Worm (Caenorhabditis elegans) whole organism, young adult: Measurements from ENCODE around the gene C31C9.7.

Experiments
- B0019.2 ChIP-seq: fragments of 200-800 bp; sonication (Bioruptor generic); conservative IDR thresholded peaks from 2 replicates; pipeline ENCODE4 v1.3.6; 2022; ENCODE audit warnings: missing genetic modification reagents, missing genetic modification characterization, missing compliant biosample characterization
- B0336.3 ChIP-seq: fragments of 200-800 bp; sonication (Bioruptor generic); IDR thresholded peaks from 2 replicates; pipeline ENCODE4 v1.3.6; 2022; ENCODE audit warnings: missing genetic modification characterization, missing compliant biosample characterization
- D2030.7 ChIP-seq: fragments of 200-800 bp; sonication (Bioruptor generic); IDR thresholded peaks from 2 replicates; pipeline ENCODE4 v1.3.6; 2022; ENCODE audit warnings: missing genetic modification reagents, missing genetic modification characterization, missing compliant biosample characterization
- F22D6.2 ChIP-seq: sonication (generic microtip); optimal IDR thresholded peaks from 2 replicates; lab custom pipeline; 2016; ENCODE audit warnings: mild to moderate bottlenecking, missing genetic modification characterization, missing compliant biosample characterization
- F33H1.4 ChIP-seq: fragments of 200-800 bp; sonication (Bioruptor generic); IDR thresholded peaks from 2 replicates; pipeline ENCODE4 v1.3.6; 2022; ENCODE audit warnings: missing genetic modification reagents, missing genetic modification characterization, missing compliant biosample characterization
- F52B5.7 ChIP-seq: sonication (generic microtip); optimal IDR thresholded peaks from 2 replicates; lab custom pipeline; 2016; ENCODE audit warnings: mild to moderate bottlenecking, missing genetic modification characterization, missing compliant biosample characterization
- Y79H2A.3 ChIP-seq: fragments of 200-800 bp; sonication (Bioruptor generic); conservative IDR thresholded peaks from 2 replicates; pipeline ENCODE4 v1.3.6; 2022; ENCODE audit warnings: missing genetic modification reagents, missing genetic modification characterization, missing compliant biosample characterization
- ama-1 ChIP-seq, 3 experiments: fragments of 150-350 bp in 1 of 3; sonication (generic microtip) in 2 of 3; optimal IDR thresholded peaks; 2 replicates each; lab custom pipeline; 2014 to 2018; ENCODE audit warnings: missing biosample characterization in 2 of 3, missing genetic modification characterization in 2 of 3, missing genetic modification reagents in 2 of 3
- aptf-3 ChIP-seq: fragments of 200-800 bp; sonication (Bioruptor generic); IDR thresholded peaks from 2 replicates; pipeline ENCODE4 v1.3.6; 2022; ENCODE audit warnings: missing genetic modification characterization, missing compliant biosample characterization
- athp-1 ChIP-seq: sonication (generic microtip); optimal IDR thresholded peaks from 2 replicates; lab custom pipeline; 2017; ENCODE audit warnings: mild to moderate bottlenecking, missing genetic modification characterization, missing compliant biosample characterization
- attf-3 ChIP-seq: fragments of 200-800 bp; sonication (Bioruptor generic); conservative IDR thresholded peaks from 2 replicates; pipeline ENCODE4 v1.3.6; 2022; ENCODE audit warnings: missing genetic modification reagents, missing genetic modification characterization, missing compliant biosample characterization
- cebp-2 ChIP-seq: fragments of 200-800 bp; sonication (Bioruptor generic); IDR thresholded peaks from 2 replicates; pipeline ENCODE4 v1.3.6; 2022; ENCODE audit warnings: missing genetic modification characterization, missing compliant biosample characterization
- ceh-91 ChIP-seq: fragments of 200-800 bp; sonication (Bioruptor generic); IDR thresholded peaks from 2 replicates; pipeline ENCODE4 v1.3.6; 2022; ENCODE audit warnings: missing genetic modification reagents, missing genetic modification characterization, missing compliant biosample characterization
- dox-1 ChIP-seq: fragments of 200-800 bp; sonication (Bioruptor generic); IDR thresholded peaks from 2 replicates; pipeline ENCODE4 v1.3.6; 2022; ENCODE audit warnings: missing genetic modification reagents, missing genetic modification characterization, missing compliant biosample characterization
- efl-1 ChIP-seq: fragments of 150-350 bp; optimal IDR thresholded peaks from 2 replicates; lab custom pipeline; 2014; ENCODE audit warnings: missing biosample characterization, missing genetic modification reagents, missing genetic modification characterization
- egl-18 ChIP-seq: fragments of 200-800 bp; sonication (Bioruptor generic); IDR thresholded peaks from 2 replicates; pipeline ENCODE4 v1.3.6; 2022; ENCODE audit warnings: missing genetic modification reagents, missing genetic modification characterization, missing compliant biosample characterization
- egl-44 ChIP-seq: fragments of 200-800 bp; sonication (Bioruptor generic); IDR thresholded peaks from 2 replicates; pipeline ENCODE4 v1.3.6; 2022; ENCODE audit warnings: missing genetic modification reagents, missing genetic modification characterization, missing compliant biosample characterization
- egrh-3 ChIP-seq: fragments of 200-800 bp; sonication (Bioruptor generic); IDR thresholded peaks from 2 replicates; pipeline ENCODE4 v1.3.6; 2022; ENCODE audit warnings: missing genetic modification reagents, missing genetic modification characterization, missing compliant biosample characterization
- ekl-4 ChIP-seq: fragments of 200-800 bp; sonication (Bioruptor generic); IDR thresholded peaks from 2 replicates; pipeline ENCODE4 v1.3.6; 2022; ENCODE audit warnings: missing genetic modification reagents, missing genetic modification characterization, missing compliant biosample characterization
- fkh-3 ChIP-seq: sonication (generic microtip); optimal IDR thresholded peaks from 2 replicates; lab custom pipeline; 2016; ENCODE audit warnings: mild to moderate bottlenecking, missing genetic modification characterization, missing compliant biosample characterization
- hlh-12 ChIP-seq: sonication (generic microtip); optimal IDR thresholded peaks from 2 replicates; lab custom pipeline; 2016; ENCODE audit warnings: missing genetic modification characterization, missing compliant biosample characterization
- lin-26 ChIP-seq: fragments of 200-800 bp; sonication (Bioruptor generic); IDR thresholded peaks from 2 replicates; pipeline ENCODE4 v1.3.6; 2022; ENCODE audit warnings: missing genetic modification reagents, missing genetic modification characterization, missing compliant biosample characterization
- lin-35 ChIP-seq, 3 experiments: fragments of 150-350 bp in 2 of 3; sonication (generic microtip) in 1 of 3; optimal IDR thresholded peaks; 2 replicates each; lab custom pipeline; 2014 to 2018; ENCODE audit warnings: missing biosample characterization in 3 of 3, missing genetic modification characterization in 3 of 3, missing genetic modification reagents in 3 of 3
- lin-40 ChIP-seq: sonication (generic microtip); optimal IDR thresholded peaks from 2 replicates; lab custom pipeline; 2016; ENCODE audit warnings: missing genetic modification characterization, mild to moderate bottlenecking, missing compliant biosample characterization, missing genotype, missing genetic modification reagents
- madf-10 ChIP-seq: sonication (generic microtip); optimal IDR thresholded peaks from 2 replicates; lab custom pipeline; 2016; ENCODE audit warnings: mild to moderate bottlenecking, missing genetic modification characterization, missing compliant biosample characterization
- madf-6 ChIP-seq: fragments of 200-800 bp; sonication (Bioruptor generic); IDR thresholded peaks from 2 replicates; pipeline ENCODE4 v1.3.6; 2022; ENCODE audit warnings: missing genetic modification reagents, missing genetic modification characterization, missing compliant biosample characterization
- madf-8 ChIP-seq: fragments of 200-800 bp; sonication (Bioruptor generic); conservative IDR thresholded peaks from 2 replicates; pipeline ENCODE4 v1.3.6; 2022; ENCODE audit warnings: missing genetic modification reagents, missing genetic modification characterization, missing compliant biosample characterization
- mcd-1 ChIP-seq: fragments of 200-800 bp; sonication (Bioruptor generic); IDR thresholded peaks from 2 replicates; pipeline ENCODE4 v1.3.6; 2022; ENCODE audit warnings: missing genetic modification reagents, missing genetic modification characterization, missing compliant biosample characterization
- mes-4 ChIP-seq: sonication (generic microtip); optimal IDR thresholded peaks from 2 replicates; lab custom pipeline; 2016; ENCODE audit warnings: missing genotype, missing genetic modification characterization, missing compliant biosample characterization
- nhr-80 ChIP-seq: sonication (generic microtip); optimal IDR thresholded peaks from 2 replicates; lab custom pipeline; 2016; ENCODE audit warnings: missing genetic modification characterization, missing compliant biosample characterization
- pbrm-1 ChIP-seq: fragments of 200-800 bp; sonication (Bioruptor generic); IDR thresholded peaks from 2 replicates; pipeline ENCODE4 v1.3.6; 2022; ENCODE audit warnings: missing genetic modification reagents, missing genetic modification characterization, missing compliant biosample characterization
- rec-8 ChIP-seq, 2 experiments: sonication (generic microtip); optimal IDR thresholded peaks; 2 replicates each; lab custom pipeline; 2016; ENCODE audit warnings: mild to moderate bottlenecking in 2 of 2, missing genetic modification characterization in 2 of 2, missing genetic modification reagents in 2 of 2, missing genotype in 2 of 2, missing biosample characterization in 1 of 2, missing compliant biosample characterization in 1 of 2, moderate library complexity in 1 of 2
- rpc-1 ChIP-seq, 2 experiments: fragments of 150-350 bp in 1 of 2; sonication (generic microtip) in 1 of 2; optimal IDR thresholded peaks; 2 replicates each; lab custom pipeline; 2014 to 2018; ENCODE audit warnings: missing biosample characterization in 1 of 2, missing genetic modification characterization in 1 of 2, missing genetic modification reagents in 1 of 2, missing genotype in 1 of 2
- somi-1 ChIP-seq: fragments of 200-800 bp; sonication (Bioruptor generic); optimal IDR thresholded peaks from 2 replicates; lab custom pipeline; 2018; ENCODE audit warnings: mild to moderate bottlenecking, missing genetic modification characterization, missing compliant biosample characterization
- tbp1 ChIP-seq: fragments of 200-800 bp; sonication (Bioruptor generic); optimal IDR thresholded peaks from 2 replicates; lab custom pipeline; 2018; ENCODE audit warnings: mild to moderate bottlenecking, missing genetic modification characterization, missing compliant biosample characterization
- zfh-2 ChIP-seq: fragments of 200-800 bp; sonication (Bioruptor generic); conservative IDR thresholded peaks from 2 replicates; pipeline ENCODE4 v1.3.6; 2022; ENCODE audit warnings: missing genetic modification reagents, missing genetic modification characterization, missing compliant biosample characterization
- ztf-18 ChIP-seq: sonication (generic microtip); optimal IDR thresholded peaks from 2 replicates; lab custom pipeline; 2016; ENCODE audit warnings: missing genotype, mild to moderate bottlenecking, missing genetic modification characterization, missing compliant biosample characterization
- ztf-6 ChIP-seq: fragments of 200-800 bp; sonication (Bioruptor generic); IDR thresholded peaks from 2 replicates; pipeline ENCODE4 v1.3.6; 2022; ENCODE audit warnings: missing genetic modification reagents, missing genetic modification characterization, missing compliant biosample characterization

The C31C9.7 gene

DNA sequence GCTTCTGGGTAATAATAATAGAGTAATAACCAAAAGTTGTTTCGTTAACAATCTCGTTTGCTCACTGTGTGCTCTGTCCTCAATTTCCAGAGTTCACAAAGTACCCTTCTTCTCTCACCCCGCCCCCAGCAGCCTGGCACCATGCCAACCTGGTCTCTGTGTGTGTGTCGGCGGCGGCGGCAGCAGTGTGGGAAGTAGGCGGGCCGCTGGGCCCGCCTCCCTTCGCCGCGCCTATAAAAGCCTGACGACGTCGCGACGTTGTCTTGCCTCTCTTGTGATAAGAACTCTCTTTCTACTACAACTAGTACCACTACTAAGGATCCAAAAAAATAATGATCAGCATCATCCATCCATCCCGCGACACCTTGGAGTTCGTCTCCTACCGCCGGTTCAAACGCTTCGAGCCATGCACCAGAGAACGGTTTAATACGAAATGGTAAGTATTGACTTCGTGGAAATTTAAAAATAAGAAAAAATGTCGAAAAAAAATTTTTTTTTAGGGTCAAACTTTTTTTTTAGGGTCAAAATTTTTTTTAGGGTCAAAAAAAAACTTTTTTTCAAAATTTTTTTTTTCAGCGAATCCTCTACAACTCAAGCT is at the start of gene C31C9.7:
C31C9.7 (plus strand) TSS at position 261 of the 598 bp plus-strand sequence.
- TF ChIP-seq aptf-3 (no peak), efl-1 (GFP tag; lab: Kevin White, UChicago) (no peak), Y79H2A.3 (GFP tag; lab: Robert Waterston, UW) (no peak), lin-40 (tag; lab: Kevin White, UChicago) (no peak), zfh-2 (GFP tag; lab: Robert Waterston, UW) (peak; percentile 86), somi-1 (GFP tag; lab: Kevin White, UChicago) (no peak), madf-10 (tag; lab: Kevin White, UChicago) (peak; percentile 25), athp-1 (no peak), egl-18 (GFP tag; lab: Robert Waterston, UW) (no peak), lin-35 (GFP tag; optimal IDR thresholded peaks at IDR 0.05; lab: Kevin White, UChicago) (no peak), F33H1.4 (GFP tag; lab: Robert Waterston, UW) (no peak), tbp1 (GFP tag; lab: Kevin White, UChicago) (peak; percentile 5), rpc-1 (optimal IDR thresholded peaks at IDR 0.05; lab: Kevin White, UChicago) (no peak), rpc-1 (tag; optimal IDR thresholded peaks at IDR 0.05; lab: Kevin White, UChicago) (no peak), ceh-91 (no peak), egrh-3 (GFP tag; lab: Robert Waterston, UW) (peak; percentile 83; the same call in 1 of the 2 replicates), ztf-6 (GFP tag; lab: Robert Waterston, UW) (no peak), hlh-12 (tag; lab: Kevin White, UChicago) (no peak), B0336.3 (peak; percentile 36; the same call in 1 of the 2 replicates), fkh-3 (tag; lab: Kevin White, UChicago) (no peak), ekl-4 (GFP tag; lab: Robert Waterston, UW) (no peak), F22D6.2 (tag; lab: Kevin White, UChicago) (no peak), D2030.7 (no peak), rec-8 (tag; optimal IDR thresholded peaks at IDR 0.05; lab: Kevin White, UChicago) (no peak), mes-4 (tag; lab: Kevin White, UChicago) (no peak), lin-26 (GFP tag; lab: Robert Waterston, UW) (0 out of 2 replicates have a peak, but pooled peaks have one; percentile 46), pbrm-1 (no peak), mcd-1 (GFP tag; lab: Robert Waterston, UW) (peak; percentile 12; the same call in 1 of the 2 replicates), dox-1 (GFP tag; lab: Robert Waterston, UW) (peak; percentile 28; the same call in 1 of the 2 replicates), cebp-2 (GFP tag; lab: Robert Waterston, UW) (no peak), ama-1 (optimal IDR thresholded peaks at IDR 0.05; lab: Kevin White, UChicago) (peak; percentile 76), ama-1 (GFP tag; optimal IDR thresholded peaks at IDR 0.05; lab: Kevin White, UChicago) (no peak), attf-3 (GFP tag; lab: Robert Waterston, UW) (no peak), F52B5.7 (tag; lab: Kevin White, UChicago) (no peak), nhr-80 (peak; percentile 64), B0019.2 (GFP tag; lab: Robert Waterston, UW) (0 out of 2 replicates have a peak, but pooled peaks have one; percentile 25), ztf-18 (no peak), egl-44 (GFP tag; lab: Robert Waterston, UW) (no peak)

- TF ChIP-seq madf-8 (GFP tag; lab: Robert Waterston, UW) = 0 out of 2 replicates have a peak, but pooled peaks have one; percentile 13
- TF ChIP-seq madf-6 (GFP tag; lab: Robert Waterston, UW) = peak; percentile 67
- TF ChIP-seq F33H1.4 (GFP tag; lab: Robert Waterston, UW) = peak; percentile 71
Measured at ce11 chrII:13622179-13622578, 46.7 kb upstream of the C31C9.7 start.
